Worm (Caenorhabditis elegans): Measurements from ENCODE around the gene Y51H7C.12.

ce11 chrII:1402167-1402619, 44.4 kb downstream of the Y51H7C.12 start, which contains the start of gene Y51H7C.7:
- TF ChIP-seq F52B5.7 (tag; optimal IDR thresholded peaks at IDR 0.05) (no peak), bed-1 (GFP tag; IDR thresholded peaks at IDR 0.05) (no peak), gei-17 (GFP tag; optimal IDR thresholded peaks at IDR 0.05) (no peak), cebp-2 (GFP tag; IDR thresholded peaks at IDR 0.05) (no peak), mcd-1 (GFP tag; IDR thresholded peaks at IDR 0.05) (peak; percentile 74), ceh-91 (GFP tag; IDR thresholded peaks at IDR 0.05) (no peak), let-607 (tag; optimal IDR thresholded peaks at IDR 0.05) (no peak), pha-4 (tag; optimal IDR thresholded peaks at IDR 0.05) (no peak)

Data from whole organism, young adult.